Worm (Caenorhabditis elegans) whole organism, L4/young adult: ENCODE data around the gene Y32B12C.1.

ENCODE experiments used
- W03F9.2 ChIP-seq: fragments of 150-350 bp; optimal IDR thresholded peaks from 2 replicates; lab custom pipeline; 2014; ENCODE audit warnings: missing biosample characterization, missing genetic modification characterization
- dao-5 ChIP-seq: sonication (generic microtip); optimal IDR thresholded peaks from 2 replicates; lab custom pipeline; 2016; ENCODE audit warnings: missing genotype, missing genetic modification characterization, moderate library complexity, missing compliant biosample characterization
- him-1 ChIP-seq: sonication (generic microtip); optimal IDR thresholded peaks from 2 replicates; lab custom pipeline; 2016; ENCODE audit warnings: missing genotype, missing genetic modification reagents, missing genetic modification characterization, missing compliant biosample characterization

- TF ChIP-seq W03F9.2 (tag; lab: Kevin White, UChicago) (no peak), him-1 (tag; lab: Kevin White, UChicago) (no peak), dao-5 (no peak)
These were observed 2.1 kb upstream of the Y32B12C.1 start for ce11 chrV:16604301-16604700.
